Worm (Caenorhabditis elegans) whole organism, L1 larva: ENCODE data around the gene F08B4.8.

Experiments
- C04F5.9 ChIP-seq: sonication (generic microtip); optimal IDR thresholded peaks from 2 replicates; lab custom pipeline; 2016; ENCODE audit warnings: missing genetic modification characterization, missing compliant biosample characterization
- C16A3.4 ChIP-seq: fragments of 150-350 bp; optimal IDR thresholded peaks from 2 replicates; lab custom pipeline; 2014; ENCODE audit warnings: missing biosample characterization, missing genetic modification characterization
- F16B12.6 ChIP-seq: fragments of 150-350 bp; optimal IDR thresholded peaks from 2 replicates; lab custom pipeline; 2014; ENCODE audit warnings: missing biosample characterization, missing genetic modification characterization
- aha-1 ChIP-seq: fragments of 150-350 bp; optimal IDR thresholded peaks from 2 replicates; lab custom pipeline; 2014; ENCODE audit warnings: missing biosample characterization, missing genetic modification characterization
- aly-2 ChIP-seq: fragments of 150-350 bp; optimal IDR thresholded peaks from 2 replicates; lab custom pipeline; 2014; ENCODE audit warnings: missing biosample characterization, missing genetic modification characterization
- ama-1 ChIP-seq: fragments of 150-350 bp; optimal IDR thresholded peaks from 2 replicates; lab custom pipeline; 2014
- blmp-1 ChIP-seq: fragments of 150-350 bp; optimal IDR thresholded peaks from 2 replicates; lab custom pipeline; 2014; ENCODE audit warnings: missing biosample characterization, missing genetic modification characterization
- ceh-88 ChIP-seq: fragments of 200-800 bp; sonication (Bioruptor generic); IDR thresholded peaks from 2 replicates; pipeline ENCODE4 v1.3.6; 2022; ENCODE audit warnings: missing genetic modification characterization, missing compliant biosample characterization
- dpl-1 ChIP-seq, 3 experiments: fragments of 150-350 bp in 2 of 3; sonication (generic microtip) in 1 of 3; optimal IDR thresholded peaks; 2 replicates each; lab custom pipeline; 2014 to 2017; ENCODE audit warnings: missing biosample characterization in 3 of 3, missing genetic modification characterization in 3 of 3, missing genetic modification reagents in 3 of 3
- dsc-1 ChIP-seq: sonication (generic microtip); optimal IDR thresholded peaks from 2 replicates; lab custom pipeline; 2016; ENCODE audit warnings: mild to moderate bottlenecking, missing genetic modification characterization, missing compliant biosample characterization
- efl-1 ChIP-seq, 4 experiments: fragments of 150-350 bp; optimal IDR thresholded peaks in 3 of 4; peaks in 1 of 4; 1 replicate in 1 of 4; 2 replicates in 3 of 4; lab custom pipeline; 2014; ENCODE audit warnings: missing biosample characterization in 2 of 4, missing genetic modification characterization in 2 of 4, missing genetic modification reagents in 2 of 4
- efl-3 ChIP-seq: fragments of 200-800 bp; sonication (Bioruptor generic); optimal IDR thresholded peaks from 2 replicates; lab custom pipeline; 2018; ENCODE audit warnings: mild to moderate bottlenecking, missing genetic modification characterization, missing compliant biosample characterization
- elt-2 ChIP-seq: sonication (generic microtip); optimal IDR thresholded peaks from 2 replicates; lab custom pipeline; 2016; ENCODE audit warnings: missing genetic modification characterization, mild to moderate bottlenecking, inconsistent platforms, missing compliant biosample characterization, missing genetic modification reagents
- ets-5 ChIP-seq: fragments of 200-800 bp; sonication (Bioruptor generic); IDR thresholded peaks from 2 replicates; pipeline ENCODE4 v1.3.6; 2022; ENCODE audit warnings: missing genetic modification characterization, missing compliant biosample characterization
- grh-1 ChIP-seq: fragments of 200-800 bp; sonication (Bioruptor generic); IDR thresholded peaks from 2 replicates; pipeline ENCODE4 v1.3.6; 2022; ENCODE audit warnings: missing genetic modification reagents, missing genetic modification characterization, missing compliant biosample characterization
- irx-1 ChIP-seq: sonication (generic microtip); optimal IDR thresholded peaks from 2 replicates; lab custom pipeline; 2016; ENCODE audit warnings: missing genetic modification characterization, missing compliant biosample characterization
- lin-13 ChIP-seq: fragments of 150-350 bp; optimal IDR thresholded peaks from 2 replicates; lab custom pipeline; 2014; ENCODE audit warnings: missing biosample characterization, missing genetic modification reagents, missing genetic modification characterization
- lin-15B ChIP-seq: fragments of 150-350 bp; sonication (generic microtip); optimal IDR thresholded peaks from 3 replicates; lab custom pipeline; 2014; ENCODE audit warnings: missing biosample characterization, missing genetic modification characterization
- lin-35 ChIP-seq, 2 experiments: fragments of 150-350 bp; optimal IDR thresholded peaks; 2 replicates each; lab custom pipeline; 2014; ENCODE audit warnings: missing biosample characterization in 2 of 2, missing genetic modification characterization in 2 of 2, missing genetic modification reagents in 2 of 2
- lin-39 ChIP-seq: fragments of 150-350 bp; optimal IDR thresholded peaks from 2 replicates; lab custom pipeline; 2014; ENCODE audit warnings: missing biosample characterization, missing genetic modification reagents, missing genetic modification characterization
- mab-9 ChIP-seq: fragments of 200-800 bp; sonication (Bioruptor generic); IDR thresholded peaks from 2 replicates; pipeline ENCODE4 v1.3.6; 2022; ENCODE audit warnings: missing genetic modification reagents, missing genetic modification characterization, missing compliant biosample characterization
- mep-1 ChIP-seq: fragments of 150-350 bp; optimal IDR thresholded peaks from 2 replicates; lab custom pipeline; 2014; ENCODE audit warnings: missing biosample characterization, missing genetic modification characterization
- nhr-20 ChIP-seq: sonication (generic microtip); optimal IDR thresholded peaks from 2 replicates; lab custom pipeline; 2016; ENCODE audit warnings: mild to moderate bottlenecking, missing genetic modification characterization, missing compliant biosample characterization
- nhr-237 ChIP-seq: fragments of 150-350 bp; optimal IDR thresholded peaks from 2 replicates; lab custom pipeline; 2014; ENCODE audit warnings: missing biosample characterization, missing genetic modification characterization
- nhr-71 ChIP-seq: sonication (generic microtip); optimal IDR thresholded peaks from 2 replicates; lab custom pipeline; 2016; ENCODE audit warnings: mild to moderate bottlenecking, missing genetic modification characterization, moderate library complexity, missing compliant biosample characterization
- nhr-77 ChIP-seq: fragments of 150-350 bp; optimal IDR thresholded peaks from 2 replicates; lab custom pipeline; 2014; ENCODE audit warnings: missing biosample characterization, missing genetic modification characterization
- skn-1 ChIP-seq: fragments of 150-350 bp; optimal IDR thresholded peaks from 2 replicates; lab custom pipeline; 2014; ENCODE audit warnings: missing biosample characterization, missing genetic modification characterization
- snpc-4 ChIP-seq: fragments of 150-350 bp; optimal IDR thresholded peaks from 2 replicates; lab custom pipeline; 2014; ENCODE audit warnings: missing biosample characterization, missing genetic modification characterization
- unc-30 ChIP-seq: sonication (generic microtip); optimal IDR thresholded peaks from 2 replicates; lab custom pipeline; 2017; ENCODE audit warnings: missing biosample characterization, missing genetic modification characterization
- unc-62 ChIP-seq: fragments of 150-350 bp; optimal IDR thresholded peaks from 2 replicates; lab custom pipeline; 2014; ENCODE audit warnings: missing biosample characterization, missing genetic modification reagents, missing genetic modification characterization
- vab-15 ChIP-seq: sonication (generic microtip); optimal IDR thresholded peaks from 2 replicates; lab custom pipeline; 2017; ENCODE audit warnings: missing genotype, mild to moderate bottlenecking, missing genetic modification characterization, missing compliant biosample characterization
- zip-4 ChIP-seq: fragments of 200-800 bp; sonication (Bioruptor generic); optimal IDR thresholded peaks from 2 replicates; lab custom pipeline; 2018; ENCODE audit warnings: mild to moderate bottlenecking, missing genetic modification characterization, moderate library complexity, missing compliant biosample characterization

Gene F08B4.8

DNA sequence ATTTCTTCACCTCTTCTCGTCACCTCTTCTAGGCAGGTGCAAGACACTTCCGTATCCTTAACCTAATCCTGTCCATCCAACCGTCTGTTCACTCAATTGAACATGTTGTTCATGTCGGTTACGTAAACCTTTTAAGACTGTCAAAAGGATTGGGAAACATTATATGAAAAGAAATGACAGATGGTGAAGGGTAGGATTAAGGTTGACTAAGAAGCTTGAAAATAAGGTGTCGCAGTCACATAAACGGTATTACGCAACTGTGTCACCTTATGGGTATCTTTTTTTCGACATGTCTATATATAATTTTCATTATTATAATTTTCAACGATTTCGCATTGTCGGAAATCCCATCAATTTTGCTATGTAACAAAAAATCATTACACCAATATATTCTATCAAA lies 45.4 kb downstream of the F08B4.8 start:
- TF ChIP-seq unc-30 (tag; lab: Kevin White, UChicago) (no peak), ets-5 (GFP tag; lab: Robert Waterston, UW) (no peak), dsc-1 (tag; lab: Kevin White, UChicago) (no peak), snpc-4 (tag; lab: Kevin White, UChicago) (no peak), mep-1 (tag; lab: Kevin White, UChicago) (no peak), ama-1 (lab: Kevin White, UChicago) (no peak), efl-3 (GFP tag; lab: Kevin White, UChicago) (no peak), unc-62 (no peak), aly-2 (no peak), mab-9 (no peak), nhr-77 (tag; lab: Kevin White, UChicago) (no peak), F16B12.6 (tag; lab: Kevin White, UChicago) (no peak)
- TF ChIP-seq, all 84 proteins: peak for 0

DNA sequence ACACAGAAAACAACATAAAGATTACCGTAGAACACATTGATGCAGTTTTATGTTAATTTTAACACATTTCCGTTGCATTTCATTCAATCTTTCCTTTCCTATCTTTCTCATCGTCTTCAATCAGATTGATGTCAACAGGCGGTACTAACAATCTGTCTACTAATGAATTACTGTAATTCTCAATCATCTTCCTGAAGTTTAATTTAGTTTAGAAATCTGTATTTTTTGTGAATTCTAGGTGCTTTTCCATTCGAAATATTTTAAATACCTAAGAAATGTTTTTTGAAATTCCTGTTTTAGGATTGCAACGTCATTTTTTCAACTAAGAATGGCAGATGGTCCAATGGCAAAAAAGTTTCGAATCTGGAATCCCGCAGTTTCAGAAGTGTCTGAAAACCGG lies 46.3 kb downstream of the F08B4.8 start, which contains the start of gene F21D5.9:
TSS of gene F21D5.9 (plus strand) at position 301 of the 400 bp plus-strand sequence.
- TF ChIP-seq vab-15: no peak

DNA sequence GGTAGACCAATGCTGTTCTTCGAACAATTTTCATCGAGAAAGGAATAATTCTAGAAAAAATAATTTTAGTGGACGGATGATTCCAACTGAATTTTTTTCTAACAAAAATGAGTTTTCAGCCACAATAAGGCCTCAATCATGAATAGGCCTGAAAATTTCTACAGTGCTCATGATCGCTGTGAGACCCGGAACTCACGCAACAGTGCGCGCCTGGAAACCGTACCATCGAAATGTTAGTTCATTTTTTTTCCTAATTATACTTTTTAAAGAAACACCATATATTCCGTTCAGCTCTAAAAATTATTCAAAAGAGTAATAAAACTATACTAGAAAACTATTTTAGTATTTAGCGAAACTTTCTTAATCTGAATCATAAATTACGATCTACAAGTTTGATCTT lies 47.5 kb downstream of the F08B4.8 start:
- no peak for TF ChIP-seq efl-1 (optimal IDR thresholded peaks at IDR 0.05; lab: Kevin White, UChicago)
- TF ChIP-seq efl-1 (GFP tag; optimal IDR thresholded peaks at IDR 0.05 in 1 of 2; lab: Kevin White, UChicago): peak in 1 of 2 experiments; percentile 16
- no peak for TF ChIP-seq grh-1 (GFP tag; lab: Robert Waterston, UW)

DNA sequence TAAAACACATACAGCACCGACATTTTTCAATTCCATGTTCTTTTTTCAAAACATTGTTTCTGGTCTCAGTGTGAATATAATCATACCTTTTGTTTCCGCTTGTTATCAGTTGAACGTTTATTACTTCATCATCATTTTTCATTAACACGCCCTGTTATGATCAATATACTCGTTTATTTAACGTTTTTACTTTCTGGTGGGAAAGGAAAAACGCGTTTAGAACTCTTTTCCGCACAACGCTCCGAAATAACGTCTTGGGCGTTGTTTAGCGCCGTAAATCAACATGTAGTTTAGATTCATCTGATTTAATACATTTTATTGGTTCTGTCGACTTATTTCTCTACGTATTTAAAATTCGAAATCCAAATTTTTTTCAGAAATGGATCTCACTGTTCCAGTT lies 47.9 kb downstream of the F08B4.8 start, which contains the start of gene pgm-3:
TSS of gene pgm-3 (plus strand) at position 378 of the 400 bp plus-strand sequence.
- no peak for TF ChIP-seq nhr-71
- TF ChIP-seq dpl-1 (GFP tag; optimal IDR thresholded peaks at IDR 0.05; lab: Kevin White, UChicago): peak in 1 of 3 experiments; percentile 1
- peak in 1 of 2 experiments; percentile 23 for TF ChIP-seq efl-1 (optimal IDR thresholded peaks at IDR 0.05; lab: Kevin White, UChicago)
- TF ChIP-seq efl-1 (GFP tag; optimal IDR thresholded peaks at IDR 0.05 in 1 of 2; lab: Kevin White, UChicago): no peak
- TF ChIP-seq aha-1 (tag; lab: Kevin White, UChicago): no peak
- TF ChIP-seq lin-35 (GFP tag; optimal IDR thresholded peaks at IDR 0.05; lab: Kevin White, UChicago): peak in 1 of 2 experiments; percentile 57
- TF ChIP-seq nhr-20 (tag; lab: Kevin White, UChicago): no peak
- TF ChIP-seq blmp-1: peak; percentile 75
- no peak for TF ChIP-seq lin-15B (tag; lab: Kevin White, UChicago)
- TF ChIP-seq irx-1: no peak
- no peak for TF ChIP-seq lin-13
- no peak for TF ChIP-seq elt-2 (tag; lab: Kevin White, UChicago)
- no peak for TF ChIP-seq zip-4 (GFP tag; lab: Kevin White, UChicago)
- TF ChIP-seq ceh-88 (GFP tag; lab: Robert Waterston, UW): no peak
- no peak for TF ChIP-seq snpc-4 (tag; lab: Kevin White, UChicago)
- no peak for TF ChIP-seq lin-39 (tag; lab: Kevin White, UChicago)
- no peak for TF ChIP-seq C04F5.9
- TF ChIP-seq C16A3.4 (tag; lab: Kevin White, UChicago): no peak
- no peak for TF ChIP-seq nhr-237
- TF ChIP-seq skn-1 (tag; lab: Kevin White, UChicago): no peak
- no peak for TF ChIP-seq efl-3 (GFP tag; lab: Kevin White, UChicago)
